Fruit fly (Drosophila melanogaster) whole organism: ENCODE measurements around the gene CG34290.

ENCODE experiments used
- CG8478 ChIP-seq: fragments of >200 bp; optimal IDR thresholded peaks from 2 replicates; lab custom pipeline; 2018; ENCODE audit warnings: inconsistent platforms
- psq ChIP-seq: fragments of >200 bp; optimal IDR thresholded peaks from 2 replicates; lab custom pipeline; 2017
- usp ChIP-seq: fragments of >200 bp; optimal IDR thresholded peaks from 2 replicates; lab custom pipeline; 2017; ENCODE audit warnings: missing biosample characterization, missing genetic modification characterization, mixed read lengths

DNA sequence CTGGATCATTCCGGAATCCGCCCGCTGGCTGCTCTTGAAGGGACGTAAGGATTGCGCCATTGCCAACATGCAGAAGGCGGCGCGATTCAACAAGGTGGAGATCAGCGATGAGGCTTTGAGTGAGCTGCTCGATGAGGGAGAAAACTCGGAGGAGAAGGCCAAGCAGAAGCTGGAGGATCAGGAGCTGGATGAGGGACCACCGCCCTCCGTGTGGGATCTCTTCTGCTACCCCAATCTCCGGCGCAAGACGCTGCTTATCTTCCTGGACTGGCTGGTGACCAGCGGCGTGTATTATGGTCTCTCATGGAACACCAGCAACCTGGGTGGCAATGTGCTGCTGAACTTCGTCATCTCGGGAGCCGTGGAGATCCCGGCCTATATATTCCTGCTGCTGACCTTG, 15.4 kb downstream of the CG34290 start:
- TF ChIP-seq usp (GFP tag; lab: Kevin White, UChicago) (no peak), CG8478 (no peak), psq (no peak)
